Fruit fly (Drosophila melanogaster) whole organism, embryonic: ENCODE results near the gene Inx3.

Source experiments
- Antp ChIP-seq: fragments of 200-800 bp; sonication (Bioruptor generic); optimal IDR thresholded peaks from 3 replicates; lab custom pipeline; 2016; ENCODE audit warnings: missing biosample characterization, missing genetic modification characterization
- Atf-2 ChIP-seq: fragments of 200-800 bp; sonication (Bioruptor generic); optimal IDR thresholded peaks from 2 replicates; lab custom pipeline; 2016; ENCODE audit warnings: missing biosample characterization, missing genetic modification characterization
- BEAF-32 ChIP-seq: fragments of 200-800 bp; sonication (Bioruptor generic); optimal IDR thresholded peaks from 3 replicates; lab custom pipeline; 2017; ENCODE audit warnings: missing biosample characterization, missing genetic modification characterization, mild to moderate bottlenecking, moderate library complexity, missing genetic modification reagents
- Bgb ChIP-seq: fragments of 200-800 bp; sonication (Bioruptor generic); IDR thresholded peaks from 2 replicates; pipeline ENCODE4 v1.3.6; 2022; ENCODE audit warnings: missing biosample characterization, missing genetic modification characterization; ENCODE audit not compliant: partially characterized antibody
- BtbVII ChIP-seq: fragments of 200-800 bp; sonication (Bioruptor generic); optimal IDR thresholded peaks from 3 replicates; lab custom pipeline; 2017; ENCODE audit warnings: missing biosample characterization, mild to moderate bottlenecking, missing genetic modification characterization
- CG10274 ChIP-seq: fragments of 200-800 bp; sonication (Bioruptor generic); optimal IDR thresholded peaks from 3 replicates; lab custom pipeline; 2017; ENCODE audit warnings: missing biosample characterization, mild to moderate bottlenecking, missing genetic modification characterization
- CG11247 ChIP-seq: fragments of 200-800 bp; sonication (Bioruptor generic); IDR thresholded peaks from 2 replicates; pipeline ENCODE4 v1.3.6; 2022; ENCODE audit warnings: missing biosample characterization, missing genetic modification characterization
- CG11695 ChIP-seq: fragments of 200-800 bp; sonication (Bioruptor generic); IDR thresholded peaks from 3 replicates; pipeline ENCODE4 v1.3.6; 2022; ENCODE audit warnings: missing biosample characterization, missing genetic modification characterization
- CG17361 ChIP-seq: fragments of 200-800 bp; sonication (Bioruptor generic); IDR thresholded peaks from 3 replicates; pipeline ENCODE4 v1.3.6; 2022; ENCODE audit warnings: missing biosample characterization, missing genetic modification characterization
- CG18011 ChIP-seq: fragments of 200-800 bp; sonication (Bioruptor generic); optimal IDR thresholded peaks from 2 replicates; lab custom pipeline; 2017; ENCODE audit warnings: missing biosample characterization, missing genetic modification characterization, mild to moderate bottlenecking, moderate library complexity, missing genotype
- CG18764 ChIP-seq: fragments of 200-800 bp; sonication (Bioruptor generic); optimal IDR thresholded peaks from 3 replicates; lab custom pipeline; 2016; ENCODE audit warnings: missing biosample characterization, missing genetic modification characterization
- CG2120 ChIP-seq: fragments of 200-800 bp; sonication (Bioruptor generic); optimal IDR thresholded peaks from 3 replicates; lab custom pipeline; 2016; ENCODE audit warnings: missing biosample characterization, missing genetic modification characterization
- CG2889 ChIP-seq: fragments of 200-800 bp; sonication (Bioruptor generic); IDR thresholded peaks from 3 replicates; pipeline ENCODE4 v1.3.6; 2022; ENCODE audit warnings: missing biosample characterization, missing genetic modification characterization
- CG31388 ChIP-seq: fragments of 200-800 bp; sonication (Bioruptor generic); optimal IDR thresholded peaks from 2 replicates; lab custom pipeline; 2016; ENCODE audit warnings: missing biosample characterization, missing genetic modification characterization
- CG32767 ChIP-seq: fragments of 200-800 bp; sonication (Bioruptor generic); IDR thresholded peaks from 2 replicates; pipeline ENCODE4 v1.3.6; 2022; ENCODE audit warnings: missing biosample characterization, missing genetic modification characterization
- CG32772 ChIP-seq: fragments of 200-800 bp; sonication (Bioruptor generic); IDR thresholded peaks from 2 replicates; pipeline ENCODE4 v1.3.6; 2022; ENCODE audit warnings: missing biosample characterization, missing genetic modification characterization
- CG33557 ChIP-seq: fragments of 200-800 bp; sonication (Bioruptor generic); optimal IDR thresholded peaks from 2 replicates; lab custom pipeline; 2019; ENCODE audit warnings: missing biosample characterization, mild to moderate bottlenecking, missing genetic modification characterization, moderate library complexity
- CG4730 ChIP-seq: fragments of 200-800 bp; sonication (Bioruptor generic); IDR thresholded peaks from 2 replicates; pipeline ENCODE4 v1.3.6; 2022; ENCODE audit warnings: missing biosample characterization, missing genetic modification characterization
- CG4820 ChIP-seq: fragments of 200-800 bp; sonication (Bioruptor generic); optimal IDR thresholded peaks from 3 replicates; lab custom pipeline; 2016; ENCODE audit warnings: missing biosample characterization, missing genetic modification characterization
- CG4854 ChIP-seq: fragments of 200-800 bp; sonication (Bioruptor generic); optimal IDR thresholded peaks from 2 replicates; lab custom pipeline; 2016; ENCODE audit warnings: missing biosample characterization, missing genetic modification characterization, inconsistent platforms
- CG5180 ChIP-seq: fragments of 200-800 bp; sonication (Bioruptor generic); optimal IDR thresholded peaks from 3 replicates; lab custom pipeline; 2017; ENCODE audit warnings: missing biosample characterization, missing genetic modification characterization, mild to moderate bottlenecking, moderate library complexity, missing genetic modification reagents
- CG6683 ChIP-seq: fragments of 200-800 bp; sonication (Bioruptor generic); optimal IDR thresholded peaks from 2 replicates; lab custom pipeline; 2017; ENCODE audit warnings: missing biosample characterization, mild to moderate bottlenecking, missing genetic modification characterization, missing genetic modification reagents
- CG6854 ChIP-seq: fragments of 200-800 bp; sonication (Bioruptor generic); optimal IDR thresholded peaks from 3 replicates; lab custom pipeline; 2017; ENCODE audit warnings: missing biosample characterization, mild to moderate bottlenecking, missing genetic modification characterization
- D ChIP-seq, 2 experiments: fragments of 200-800 bp in 1 of 2; fragments of >200 bp in 1 of 2; sonication (Bioruptor generic) in 1 of 2; optimal IDR thresholded peaks; 2 replicates in 1 of 2; 3 replicates in 1 of 2; lab custom pipeline; 2017; ENCODE audit warnings: mild to moderate bottlenecking in 1 of 2, missing biosample characterization in 1 of 2, missing genetic modification characterization in 1 of 2, missing genetic modification reagents in 1 of 2
- D19B ChIP-seq: fragments of 200-800 bp; sonication (Bioruptor generic); optimal IDR thresholded peaks from 2 replicates; lab custom pipeline; 2017; ENCODE audit warnings: missing biosample characterization, mild to moderate bottlenecking, missing genetic modification characterization
- Dll ChIP-seq: fragments of 200-800 bp; sonication (Bioruptor generic); IDR thresholded peaks from 4 replicates; pipeline ENCODE4 v1.3.6; 2022; ENCODE audit warnings: missing biosample characterization, missing genetic modification characterization; ENCODE audit not compliant: partially characterized antibody
- HLH54F ChIP-seq: fragments of 200-800 bp; sonication (Bioruptor generic); optimal IDR thresholded peaks from 3 replicates; lab custom pipeline; 2016; ENCODE audit warnings: missing biosample characterization, missing genetic modification characterization
- Spps ChIP-seq: fragments of 200-800 bp; sonication (Bioruptor generic); optimal IDR thresholded peaks from 2 replicates; lab custom pipeline; 2018; ENCODE audit warnings: missing biosample characterization, mild to moderate bottlenecking, missing genetic modification characterization
- ase ChIP-seq: fragments of 200-800 bp; sonication (Bioruptor generic); IDR thresholded peaks from 3 replicates; pipeline ENCODE4 v1.3.6; 2022; ENCODE audit warnings: missing biosample characterization, missing genetic modification characterization
- az2 ChIP-seq: fragments of 200-800 bp; sonication (Bioruptor generic); optimal IDR thresholded peaks from 3 replicates; lab custom pipeline; 2016; ENCODE audit warnings: missing biosample characterization, missing genetic modification characterization
- cad ChIP-seq: fragments of >200 bp; optimal IDR thresholded peaks from 2 replicates; lab custom pipeline; 2017; ENCODE audit warnings: missing biosample characterization, missing genetic modification characterization
- crol ChIP-seq: fragments of 200-800 bp; sonication (Bioruptor generic); IDR thresholded peaks from 2 replicates; pipeline ENCODE4 v1.3.6; 2022; ENCODE audit warnings: missing biosample characterization, missing genetic modification characterization
- danr ChIP-seq: fragments of 200-800 bp; sonication (Bioruptor generic); IDR thresholded peaks from 2 replicates; pipeline ENCODE4 v1.3.6; 2022; ENCODE audit warnings: missing biosample characterization, missing genetic modification characterization
- dimm ChIP-seq: fragments of 200-800 bp; sonication (Bioruptor generic); IDR thresholded peaks from 2 replicates; pipeline ENCODE4 v1.3.6; 2022; ENCODE audit warnings: missing biosample characterization, missing genetic modification characterization
- dmrt99B ChIP-seq: fragments of 200-800 bp; sonication (Bioruptor generic); optimal IDR thresholded peaks from 2 replicates; lab custom pipeline; 2018; ENCODE audit warnings: missing biosample characterization, mild to moderate bottlenecking, missing genetic modification characterization, moderate library complexity
- dpn ChIP-seq, 2 experiments: fragments of 200-800 bp; sonication (Bioruptor generic); optimal IDR thresholded peaks; 3 replicates each; lab custom pipeline; 2016; ENCODE audit warnings: missing biosample characterization in 2 of 2, missing genetic modification characterization in 2 of 2
- fd3F ChIP-seq: fragments of 200-800 bp; sonication (Bioruptor generic); optimal IDR thresholded peaks from 2 replicates; lab custom pipeline; 2018; ENCODE audit warnings: missing biosample characterization, mild to moderate bottlenecking, missing genetic modification characterization, moderate library complexity
- gce ChIP-seq: fragments of 200-800 bp; sonication (Bioruptor generic); IDR thresholded peaks from 3 replicates; pipeline ENCODE4 v1.3.6; 2022; ENCODE audit warnings: missing biosample characterization, missing genetic modification characterization
- grau ChIP-seq: fragments of 200-800 bp; optimal IDR thresholded peaks from 3 replicates; lab custom pipeline; 2019; ENCODE audit warnings: missing biosample characterization, mild to moderate bottlenecking, missing genetic modification characterization, moderate library complexity
- ind ChIP-seq: fragments of 200-800 bp; sonication (Bioruptor generic); optimal IDR thresholded peaks from 3 replicates; lab custom pipeline; 2016; ENCODE audit warnings: missing biosample characterization, missing genetic modification characterization
- nom ChIP-seq: fragments of 200-800 bp; sonication (Bioruptor generic); optimal IDR thresholded peaks from 2 replicates; lab custom pipeline; 2017; ENCODE audit warnings: missing biosample characterization, missing genetic modification characterization, mild to moderate bottlenecking, moderate library complexity, missing genetic modification reagents
- oc ChIP-seq: fragments of 200-800 bp; sonication (Bioruptor generic); optimal IDR thresholded peaks from 2 replicates; lab custom pipeline; 2018; ENCODE audit warnings: missing biosample characterization, mild to moderate bottlenecking, missing genetic modification characterization, moderate library complexity
- p53 ChIP-seq: fragments of 200-800 bp; sonication (Bioruptor generic); optimal IDR thresholded peaks from 2 replicates; lab custom pipeline; 2016; ENCODE audit warnings: missing biosample characterization, missing genetic modification characterization
- sens-2 ChIP-seq: fragments of 200-800 bp; sonication (Bioruptor generic); IDR thresholded peaks from 2 replicates; pipeline ENCODE4 v1.3.6; 2022; ENCODE audit warnings: missing biosample characterization, missing genetic modification characterization
- seq ChIP-seq: fragments of 200-800 bp; sonication (Bioruptor generic); IDR thresholded peaks from 2 replicates; pipeline ENCODE4 v1.3.6; 2022; ENCODE audit warnings: missing biosample characterization, missing genetic modification characterization
- tap ChIP-seq: fragments of 200-800 bp; optimal IDR thresholded peaks from 3 replicates; lab custom pipeline; 2019; ENCODE audit warnings: missing biosample characterization, mild to moderate bottlenecking, missing genetic modification characterization, moderate library complexity
- ttk ChIP-seq: fragments of 200-800 bp; sonication (Bioruptor generic); IDR thresholded peaks from 2 replicates; pipeline ENCODE4 v2.1.2; 2022; ENCODE audit warnings: missing biosample characterization, missing genetic modification characterization
- twi ChIP-seq: fragments of 200-800 bp; optimal IDR thresholded peaks from 2 replicates; lab custom pipeline; 2019; ENCODE audit warnings: missing biosample characterization, mild to moderate bottlenecking, missing genetic modification characterization, moderate library complexity
- vfl ChIP-seq: fragments of 200-800 bp; sonication (Bioruptor generic); optimal IDR thresholded peaks from 2 replicates; lab custom pipeline; 2016; ENCODE audit warnings: missing biosample characterization, missing genetic modification characterization
- vvl ChIP-seq: fragments of 200-800 bp; sonication (Bioruptor generic); IDR thresholded peaks from 2 replicates; pipeline ENCODE4 v1.3.6; 2022; ENCODE audit warnings: missing biosample characterization, missing genetic modification characterization
- wek ChIP-seq: fragments of 200-800 bp; sonication (Bioruptor generic); optimal IDR thresholded peaks from 3 replicates; lab custom pipeline; 2018; ENCODE audit warnings: missing biosample characterization, mild to moderate bottlenecking, missing genetic modification characterization, moderate library complexity

The Inx3 gene

DNA sequence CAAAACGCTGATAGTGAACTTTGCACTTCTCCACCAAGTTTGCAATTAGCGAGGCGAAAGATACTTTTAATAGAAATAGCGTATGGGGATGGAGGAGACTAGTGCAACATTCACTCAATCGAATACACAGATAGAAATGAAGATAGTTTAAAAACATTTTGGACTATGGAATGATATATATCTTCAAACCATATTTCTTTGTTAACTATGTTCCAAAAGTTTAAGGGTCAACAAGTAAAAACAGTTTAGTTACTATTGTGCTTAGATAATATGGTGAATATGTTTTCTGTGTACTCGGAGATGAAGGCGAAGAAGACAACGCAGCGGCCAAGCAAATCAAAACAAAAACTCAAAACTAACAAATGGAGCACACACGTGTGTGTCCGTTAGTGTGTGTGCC lies 44.9 kb upstream of the Inx3 start (continued):
- TF ChIP-seq D (optimal IDR thresholded peaks at IDR 0.05; lab: Kevin White, UChicago) (no peak), D (GFP tag; optimal IDR thresholded peaks at IDR 0.05; lab: Kevin White, UChicago) (peak; percentile 10), dpn (GFP tag; optimal IDR thresholded peaks at IDR 0.05; lab: Kevin White, UChicago) (peak in 1 of 2 experiments; percentile 27), ttk (no peak), grau (tag; lab: Kevin White, UChicago) (peak; percentile 44), CG32767 (GFP tag; lab: Robert Waterston, UW) (no peak), vfl (GFP tag; lab: Kevin White, UChicago) (no peak), CG4820 (GFP tag; lab: Kevin White, UChicago) (peak; percentile 15), BtbVII (GFP tag; lab: Kevin White, UChicago) (peak; percentile 3), CG4730 (GFP tag; lab: Robert Waterston, UW) (no peak), Dll (GFP tag; lab: Robert Waterston, UW) (no peak), tap (peak; percentile 51), CG31388 (GFP tag; lab: Kevin White, UChicago) (no peak), CG18764 (GFP tag; lab: Kevin White, UChicago) (no peak), CG4854 (GFP tag; lab: Kevin White, UChicago) (no peak), CG11695 (GFP tag; lab: Robert Waterston, UW) (peak; percentile 26; the same call in 1 of the 3 replicates), CG6854 (GFP tag; lab: Kevin White, UChicago) (no peak), vvl (GFP tag; lab: Robert Waterston, UW) (peak; percentile 70), dimm (GFP tag; lab: Robert Waterston, UW) (no peak), seq (no peak), CG10274 (GFP tag; lab: Kevin White, UChicago) (no peak), p53 (no peak), Spps (tag; lab: Kevin White, UChicago) (no peak), fd3F (GFP tag; lab: Kevin White, UChicago) (peak; percentile 22), D19B (GFP tag; lab: Kevin White, UChicago) (no peak), gce (no peak), twi (tag; lab: Kevin White, UChicago) (no peak), CG11247 (GFP tag; lab: Robert Waterston, UW) (0 out of 2 replicates have a peak, but pooled peaks have one; percentile 16), CG5180 (GFP tag; lab: Kevin White, UChicago) (no peak), danr (no peak), wek (no peak), CG6683 (GFP tag; lab: Kevin White, UChicago) (no peak), ind (GFP tag; lab: Kevin White, UChicago) (peak; percentile 32), CG2889 (GFP tag; lab: Robert Waterston, UW) (no peak), BEAF-32 (GFP tag; lab: Kevin White, UChicago) (no peak), crol (GFP tag; lab: Robert Waterston, UW) (no peak), oc (tag; lab: Kevin White, UChicago) (peak; percentile 41), Bgb (GFP tag; lab: Robert Waterston, UW) (no peak), ase (GFP tag; lab: Robert Waterston, UW) (no peak), HLH54F (GFP tag; lab: Kevin White, UChicago) (no peak), az2 (GFP tag; lab: Kevin White, UChicago) (peak; percentile 25), sens-2 (peak; percentile 17; the same call in 1 of the 2 replicates), dmrt99B (tag; lab: Kevin White, UChicago) (peak; percentile 73), CG33557 (GFP tag; lab: Kevin White, UChicago) (no peak), CG2120 (no peak), CG17361 (no peak; the same call in 1 of the 3 replicates), cad (GFP tag; lab: Kevin White, UChicago) (no peak), Atf-2 (no peak), CG32772 (no peak; the same call in 1 of the 2 replicates), CG18011 (GFP tag; lab: Kevin White, UChicago) (no peak), nom (GFP tag; lab: Kevin White, UChicago) (no peak), Antp (GFP tag; lab: Kevin White, UChicago) (peak; percentile 6)
